Worm (Caenorhabditis elegans): Measurements from ENCODE around the gene snpc-1.1.

DNA sequence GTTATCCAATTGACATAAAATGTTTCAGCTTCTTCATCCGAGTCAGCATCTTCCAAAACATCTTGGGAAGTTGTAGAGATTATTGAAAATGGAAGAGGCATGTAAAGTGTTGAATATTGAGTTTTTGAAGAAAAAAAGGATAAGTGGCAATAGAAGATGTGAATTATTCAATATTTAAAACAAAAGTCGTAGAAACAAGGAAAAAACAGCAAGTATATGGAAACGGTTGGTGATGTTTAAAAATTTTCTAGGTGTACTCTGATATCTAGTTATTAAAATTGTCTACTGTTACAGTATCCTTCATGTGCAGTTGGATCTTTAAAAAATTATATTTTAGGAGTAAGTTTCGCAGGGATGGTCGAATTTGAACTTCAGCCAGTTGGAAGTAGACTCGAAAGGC lies 9.2 kb downstream of the snpc-1.1 start, which contains the start of gene C06A8.8:
- no peak for TF ChIP-seq ama-1 (optimal IDR thresholded peaks at IDR 0.05)
- TF ChIP-seq tbx-11 (GFP tag; IDR thresholded peaks at IDR 0.05), result no peak
- TF ChIP-seq hnd-1 (tag; optimal IDR thresholded peaks at IDR 0.05), result no peak
- TF ChIP-seq B0310.2 (tag; optimal IDR thresholded peaks at IDR 0.05), result no peak
- TF ChIP-seq flt-1 (GFP tag; IDR thresholded peaks at IDR 0.05), result no peak
- TF ChIP-seq hmbx-1 (tag; optimal IDR thresholded peaks at IDR 0.05), result no peak
- no peak for TF ChIP-seq ceh-36 (tag; optimal IDR thresholded peaks at IDR 0.05)
- no peak for TF ChIP-seq tbx-37 (GFP tag; conservative IDR thresholded peaks at IDR 0.05)
- no peak for TF ChIP-seq ceh-13 (GFP tag; optimal IDR thresholded peaks at IDR 0.05)
- TF ChIP-seq pes-1 (GFP tag; IDR thresholded peaks at IDR 0.05), result no peak
- TF ChIP-seq scrt-1 (GFP tag; IDR thresholded peaks at IDR 0.05), result no peak
